Worm (Caenorhabditis elegans) whole organism, dauer: Measurements from ENCODE around the gene srbc-77.

ENCODE experiments used
- unc-62 ChIP-seq: sonication (generic microtip); optimal IDR thresholded peaks from 2 replicates; lab custom pipeline; 2017; ENCODE audit warnings: missing biosample characterization, missing genetic modification reagents, missing genetic modification characterization

Gene srbc-77

DNA sequence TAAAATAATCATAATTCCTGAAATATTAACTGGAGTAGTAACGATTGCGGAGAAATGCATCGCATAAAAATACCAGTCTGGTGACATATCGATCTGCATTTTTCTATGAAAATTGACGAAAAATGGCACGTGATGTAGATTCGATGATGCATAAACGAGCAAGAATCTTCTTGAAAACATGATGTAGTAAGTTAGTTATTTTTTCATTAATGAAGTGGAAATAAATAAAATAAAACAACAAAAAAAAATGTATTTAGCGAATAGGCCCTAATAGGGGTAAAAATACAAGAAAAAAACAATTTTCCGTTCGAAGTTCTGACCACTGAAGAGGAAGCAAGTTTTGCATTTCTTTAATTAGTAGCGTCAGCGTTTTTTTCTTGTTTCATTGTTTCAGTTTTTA lies 35.1 kb downstream of the srbc-77 start, which contains the start of gene sri-2:
TSS of gene sri-2 (minus strand) at position 101 of the 400 bp plus-strand sequence.
- no peak for TF ChIP-seq unc-62

DNA sequence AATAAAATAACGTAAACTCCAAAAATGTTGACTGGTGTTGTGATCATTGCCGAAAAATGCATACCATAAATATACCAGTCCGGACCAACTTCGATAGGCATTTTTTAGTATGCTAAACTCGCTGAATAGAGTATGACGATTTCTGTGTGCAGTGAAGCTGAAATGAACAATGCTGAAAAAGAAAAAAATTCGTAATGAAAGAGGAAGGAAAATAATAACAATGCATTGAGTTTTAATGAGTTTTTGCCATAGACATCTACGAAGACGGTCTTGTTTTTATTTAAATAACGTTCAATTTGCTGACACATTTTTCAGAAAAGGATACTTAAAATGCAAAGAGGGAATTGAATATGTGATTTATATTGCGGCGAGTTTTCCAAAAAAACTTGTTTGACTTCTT lies 37.6 kb downstream of the srbc-77 start, which contains the start of gene sri-1:
TSS of gene sri-1 (minus strand) at position 101 of the 400 bp plus-strand sequence.
- no peak for TF ChIP-seq unc-62

ce11 chrV:15969653-15970052 lies 39.7 kb downstream of the srbc-77 start, which contains the start of gene F36G9.7:
Gene F36G9.7 (minus strand): TSS chrV:15969753.
- no peak for TF ChIP-seq unc-62

- TF ChIP-seq unc-62, result no peak
Measured at ce11 chrV:15970820-15971219, 40.8 kb downstream of the srbc-77 start.

ce11 chrV:15972484-15972883 lies 42.5 kb downstream of the srbc-77 start, which contains the start of gene sru-23:
Gene sru-23 (minus strand): TSS chrV:15972584.
- TF ChIP-seq unc-62, result no peak

DNA sequence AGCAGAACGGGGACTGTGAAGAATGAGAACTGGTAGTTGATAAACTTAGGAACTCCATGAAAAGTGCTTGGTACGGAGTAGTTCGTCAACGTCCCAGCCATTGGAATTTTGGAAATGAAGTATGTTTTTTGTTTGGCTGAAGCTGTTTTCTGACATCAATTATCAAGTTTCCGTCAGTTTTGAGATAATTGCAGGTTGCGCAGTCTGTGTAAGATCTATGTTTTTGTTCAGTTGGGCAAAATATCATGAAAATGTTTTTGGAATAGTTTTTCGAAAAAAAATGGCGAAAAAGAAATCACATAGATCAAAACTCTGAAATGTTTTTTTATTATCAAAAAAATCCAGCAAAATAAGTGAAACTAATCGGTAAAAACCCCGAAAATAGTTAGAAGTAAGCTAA lies 44.9 kb downstream of the srbc-77 start, which contains the start of gene sru-22:
TSS of gene sru-22 (minus strand) at position 101 of the 400 bp plus-strand sequence.
- no peak for TF ChIP-seq unc-62

- no peak for TF ChIP-seq unc-62
Measured at ce11 chrV:15975845-15976244, 45.9 kb downstream of the srbc-77 start, which contains the start of gene clec-232. Gene clec-232 (plus strand): TSS chrV:15976145.

ce11 chrV:15978232-15978764 lies 48.3 kb downstream of the srbc-77 start, which contains the start of gene oac-20:
Gene oac-20 (plus strand): TSS chrV:15978714.
- no peak for TF ChIP-seq unc-62
